Worm (Caenorhabditis elegans): ENCODE results near the gene ZK622.5.

The ZK622.5 gene

DNA sequence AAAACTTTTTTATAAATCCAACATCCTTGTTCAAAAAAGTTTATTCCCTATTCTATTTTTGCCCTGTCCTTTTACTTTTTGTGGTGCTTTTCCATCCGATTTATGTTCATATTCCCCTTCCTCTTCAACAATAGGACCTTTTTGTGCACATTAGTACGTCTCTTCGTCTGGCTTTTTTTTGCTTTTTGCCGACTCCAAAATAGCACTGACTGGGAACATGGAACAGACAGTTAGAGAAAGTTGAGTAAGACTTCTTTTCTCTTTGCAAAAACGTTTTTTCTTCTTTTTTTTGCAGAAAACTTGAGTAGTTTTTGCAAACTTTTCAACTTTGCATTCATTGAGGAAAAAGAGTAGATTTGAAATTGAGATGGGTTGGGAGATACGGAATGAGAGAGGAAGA is 12.6 kb downstream of the ZK622.5 start:
- TF ChIP-seq zim-3 (tag; optimal IDR thresholded peaks at IDR 0.05): no peak

DNA sequence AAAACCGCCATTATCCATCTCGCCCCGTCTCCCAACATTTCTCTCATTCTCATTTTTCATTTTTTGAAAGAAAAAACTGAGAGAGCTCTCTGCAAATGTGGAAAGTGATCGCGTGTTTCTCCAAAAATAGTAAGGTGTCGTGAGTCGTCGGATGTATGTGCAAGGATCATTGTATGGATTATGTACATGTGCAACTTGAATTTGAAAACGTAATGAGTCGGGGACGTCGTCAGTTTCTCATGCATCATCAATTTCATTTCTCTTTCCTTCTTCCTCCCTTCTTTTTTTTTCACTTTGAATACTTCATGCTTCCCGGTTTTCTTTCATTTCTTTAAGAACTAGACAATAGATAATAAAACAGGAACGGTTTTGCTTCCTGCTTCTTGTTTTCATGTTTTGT is 15.9 kb downstream of the ZK622.5 start:
- TF ChIP-seq C06A6.2 (GFP tag; conservative IDR thresholded peaks at IDR 0.05) (no peak), athp-1 (tag; optimal IDR thresholded peaks at IDR 0.05) (no peak), pha-4 (tag; optimal IDR thresholded peaks at IDR 0.05) (no peak), Y79H2A.3 (GFP tag; conservative IDR thresholded peaks at IDR 0.05) (no peak), B0035.1 (tag; optimal IDR thresholded peaks at IDR 0.05) (no peak), nfya-1 (tag; optimal IDR thresholded peaks at IDR 0.05; ENCODE audit: borderline replicate concordance, insufficient read depth) (no peak), Y95B8A.8 (GFP tag; IDR thresholded peaks at IDR 0.05) (no peak), ztf-26 (tag; optimal IDR thresholded peaks at IDR 0.05) (no peak), F22D6.2 (tag; optimal IDR thresholded peaks at IDR 0.05) (no peak)

DNA sequence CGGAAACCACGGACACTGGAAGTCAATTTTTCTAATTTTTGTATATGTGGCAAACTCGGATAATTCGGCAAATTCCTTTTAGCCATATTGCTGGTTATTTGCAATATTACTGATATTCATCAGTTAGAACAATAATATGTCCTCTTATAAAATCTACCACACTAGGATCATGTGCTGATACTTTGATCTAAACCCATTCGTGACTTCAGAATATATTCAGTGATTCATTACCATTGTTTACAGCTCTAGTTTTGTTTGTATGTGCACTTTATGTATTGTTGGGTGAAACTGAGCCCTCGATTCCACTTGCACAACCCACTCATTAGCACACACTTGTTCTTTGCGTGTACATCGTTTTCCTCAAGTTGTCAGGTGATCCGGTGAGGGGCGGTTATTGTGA is 17.0 kb downstream of the ZK622.5 start:
- TF ChIP-seq Y56A3A.18 (GFP tag; IDR thresholded peaks at IDR 0.05) (no peak), lsl-1 (GFP tag; optimal IDR thresholded peaks at IDR 0.05) (no peak), him-1 (tag; optimal IDR thresholded peaks at IDR 0.05) (no peak), nhr-90 (tag; optimal IDR thresholded peaks at IDR 0.05) (no peak), tlf-1 (GFP tag; optimal IDR thresholded peaks at IDR 0.05) (no peak), repo-1 (tag; optimal IDR thresholded peaks at IDR 0.05) (no peak), hlh-12 (tag; optimal IDR thresholded peaks at IDR 0.05) (no peak), hlh-26 (GFP tag; conservative IDR thresholded peaks at IDR 0.05) (no peak), rcor-1 (GFP tag; IDR thresholded peaks at IDR 0.05) (no peak), hrde-1 (tag; optimal IDR thresholded peaks at IDR 0.05; ENCODE audit: borderline replicate concordance) (no peak)

DNA sequence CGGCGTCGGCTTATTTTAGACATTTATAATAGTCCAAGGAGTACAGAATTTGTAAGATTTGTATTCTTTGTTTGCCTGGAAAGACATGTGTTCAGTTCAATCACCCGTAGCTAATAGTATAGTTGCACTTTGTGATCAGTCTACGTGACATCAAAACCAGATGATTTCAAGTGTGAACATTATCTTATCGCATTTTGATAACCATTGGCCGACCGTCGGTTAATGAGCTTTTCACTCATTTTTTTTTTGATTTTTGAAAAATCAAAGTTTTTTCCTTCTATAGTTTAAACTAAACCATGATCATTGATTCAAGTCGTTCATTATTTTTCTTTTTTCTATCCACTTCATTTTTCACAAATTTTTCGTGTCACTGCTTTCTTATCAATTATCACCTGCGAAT is 18.0 kb downstream of the ZK622.5 start:
- TF ChIP-seq pbrm-1 (GFP tag; IDR thresholded peaks at IDR 0.05) (no peak), madf-8 (GFP tag; conservative IDR thresholded peaks at IDR 0.05) (no peak), ztf-22 (GFP tag; optimal IDR thresholded peaks at IDR 0.05) (no peak), let-607 (tag; optimal IDR thresholded peaks at IDR 0.05) (no peak), ceh-27 (GFP tag; optimal IDR thresholded peaks at IDR 0.05) (no peak), Y67H2A.10 (GFP tag; conservative IDR thresholded peaks at IDR 0.05) (no peak), lsl-1 (GFP tag; optimal IDR thresholded peaks at IDR 0.05) (no peak), bed-1 (GFP tag; IDR thresholded peaks at IDR 0.05) (no peak), hmg-20 (GFP tag; IDR thresholded peaks at IDR 0.05) (no peak), tbx-9 (tag; optimal IDR thresholded peaks at IDR 0.05; ENCODE audit: borderline replicate concordance) (no peak), F49E8.2 (tag; optimal IDR thresholded peaks at IDR 0.05; ENCODE audit: insufficient read depth) (no peak), Y53F4B.3 (GFP tag; IDR thresholded peaks at IDR 0.05) (no peak), sptf-2 (GFP tag; optimal IDR thresholded peaks at IDR 0.05) (no peak), rec-8 (tag; optimal IDR thresholded peaks at IDR 0.05) (no peak), nhr-90 (tag; optimal IDR thresholded peaks at IDR 0.05) (no peak), ztf-26 (tag; optimal IDR thresholded peaks at IDR 0.05) (no peak), hsf-1 (GFP tag; IDR thresholded peaks at IDR 0.05) (no peak)

Measured in whole organism, young adult.